Fruit fly (Drosophila melanogaster): ENCODE data around the gene CG9150.

DNA sequence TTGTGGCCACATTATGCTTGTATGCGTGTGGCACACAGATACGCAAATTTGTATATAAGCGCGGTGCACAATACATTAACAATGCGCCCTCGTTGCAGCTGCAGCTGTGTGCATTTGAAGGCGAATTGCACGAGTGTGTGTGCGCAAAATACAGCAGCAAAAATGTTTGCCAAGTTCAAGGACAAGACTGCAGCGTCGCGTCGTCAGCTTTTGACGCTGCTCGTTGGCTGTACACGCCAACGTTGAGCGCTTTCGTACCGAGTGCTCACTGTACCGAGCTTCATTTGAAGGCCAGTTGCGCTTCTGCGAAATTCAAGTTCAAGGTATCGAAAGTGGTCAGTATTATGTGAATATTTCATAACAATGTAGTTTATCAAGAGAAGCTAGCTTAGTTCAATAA, 18.4 kb upstream of the CG9150 start:
- TF ChIP-seq CG3032 (tag; optimal IDR thresholded peaks at IDR 0.05) = no peak
- TF ChIP-seq Blimp-1 (GFP tag; optimal IDR thresholded peaks at IDR 0.05) = peak; percentile 65
- no peak for TF ChIP-seq Hr4 (GFP tag; optimal IDR thresholded peaks at IDR 0.05)
- TF ChIP-seq OdsH (GFP tag; optimal IDR thresholded peaks at IDR 0.05) = no peak

Data from whole organism, prepupa.